Fruit fly (Drosophila melanogaster) S2 (cell line): ENCODE measurements around the gene CG13361.

Experiments used
- CG8478 ChIP-seq: fragments of >200 bp; optimal IDR thresholded peaks from 2 replicates; lab custom pipeline; 2018
- CTCF ChIP-seq, 2 experiments: fragments of >200 bp; optimal IDR thresholded peaks; 2 replicates each; lab custom pipeline; 2018

- no peak for TF ChIP-seq CG8478
- no peak for TF ChIP-seq CTCF (optimal IDR thresholded peaks at IDR 0.05; lab: Kevin White, UChicago)
These were observed 19.0 kb upstream of the CG13361 start for dm6 chrX:772305-772986.
